Fruit fly (Drosophila melanogaster) whole organism, adult: ENCODE measurements around the gene Ca-Ma2d.

ENCODE experiments used
- CG14711 ChIP-seq: fragments of 200-800 bp; sonication (Bioruptor generic); optimal IDR thresholded peaks from 2 replicates; lab custom pipeline; 2018; ENCODE audit warnings: missing biosample characterization, mild to moderate bottlenecking, missing genetic modification characterization, moderate library complexity
- CG33017 ChIP-seq: fragments of 200-800 bp; sonication (Bioruptor generic); optimal IDR thresholded peaks from 2 replicates; lab custom pipeline; 2018; ENCODE audit warnings: missing biosample characterization, mild to moderate bottlenecking, missing genetic modification characterization, moderate library complexity
- CG7101 ChIP-seq: fragments of 200-800 bp; sonication (Bioruptor generic); optimal IDR thresholded peaks from 2 replicates; lab custom pipeline; 2018; ENCODE audit warnings: missing biosample characterization, mild to moderate bottlenecking, missing genetic modification characterization, moderate library complexity
- Crg-1 ChIP-seq: fragments of 200-800 bp; sonication (Bioruptor generic); optimal IDR thresholded peaks from 2 replicates; lab custom pipeline; 2016; ENCODE audit warnings: missing biosample characterization, missing genetic modification characterization
- cnc ChIP-seq, 2 experiments: fragments of >200 bp; optimal IDR thresholded peaks; 2 replicates each; lab custom pipeline; 2017

DNA sequence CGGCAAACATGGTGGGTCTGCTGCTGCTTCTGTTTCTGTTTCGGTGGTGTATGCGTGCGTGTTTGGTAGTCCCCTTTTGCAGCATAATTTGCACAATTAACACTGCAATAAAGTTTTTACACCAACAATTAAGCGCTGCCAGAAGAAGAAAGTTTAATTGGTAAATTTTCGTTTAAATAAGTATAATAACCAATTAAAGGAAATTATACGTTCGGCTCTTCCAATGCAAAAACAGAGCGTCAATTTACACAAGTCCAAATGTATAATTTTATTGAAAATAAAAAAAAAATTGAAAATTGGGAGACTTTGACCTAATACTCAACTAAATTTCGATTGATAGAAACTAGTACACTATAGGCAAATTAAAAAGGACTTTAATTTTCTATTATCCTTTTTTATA is 20.1 kb upstream of the Ca-Ma2d start, which contains the start of gene CG31819:
- TF ChIP-seq Crg-1 (GFP tag; lab: Kevin White, UChicago) (no peak), CG14711 (tag; lab: Kevin White, UChicago) (no peak), CG7101 (no peak), cnc (optimal IDR thresholded peaks at IDR 0.05; lab: Kevin White, UChicago) (no peak), CG33017 (tag; lab: Kevin White, UChicago) (no peak)
